Fruit fly (Drosophila melanogaster) whole organism, embryonic: Measurements from ENCODE around the gene Pfas.

ENCODE experiments used
- ATbp ChIP-seq: fragments of 200-800 bp; sonication (Bioruptor generic); optimal IDR thresholded peaks from 2 replicates; lab custom pipeline; 2017; ENCODE audit warnings: missing biosample characterization, mild to moderate bottlenecking, missing genetic modification characterization, missing genetic modification reagents
- CG10147 ChIP-seq: fragments of 200-800 bp; sonication (Bioruptor generic); optimal IDR thresholded peaks from 2 replicates; lab custom pipeline; 2019; ENCODE audit warnings: missing biosample characterization, mild to moderate bottlenecking, missing genetic modification characterization, moderate library complexity
- CG10267 ChIP-seq: fragments of 200-800 bp; sonication (Bioruptor generic); optimal IDR thresholded peaks from 2 replicates; lab custom pipeline; 2018; ENCODE audit warnings: missing biosample characterization, mild to moderate bottlenecking, missing genetic modification characterization, moderate library complexity
- CG11398 ChIP-seq: fragments of 200-800 bp; sonication (Bioruptor generic); optimal IDR thresholded peaks from 2 replicates; lab custom pipeline; 2016; ENCODE audit warnings: missing biosample characterization, missing genetic modification characterization
- CG12769 ChIP-seq: fragments of 200-800 bp; sonication (Bioruptor generic); optimal IDR thresholded peaks from 2 replicates; lab custom pipeline; 2019; ENCODE audit warnings: missing biosample characterization, mild to moderate bottlenecking, missing genetic modification characterization, moderate library complexity
- CG14050 ChIP-seq: fragments of 200-800 bp; sonication (Bioruptor generic); IDR thresholded peaks from 3 replicates; pipeline ENCODE4 v1.3.6; 2022; ENCODE audit warnings: missing biosample characterization, missing genetic modification characterization
- CG14441 ChIP-seq: fragments of 200-800 bp; sonication (Bioruptor generic); IDR thresholded peaks from 2 replicates; pipeline ENCODE4 v1.3.6; 2022; ENCODE audit warnings: missing biosample characterization, missing genetic modification characterization
- CG15011 ChIP-seq: fragments of 200-800 bp; sonication (Bioruptor generic); optimal IDR thresholded peaks from 3 replicates; lab custom pipeline; 2018; ENCODE audit warnings: missing biosample characterization, mild to moderate bottlenecking, missing genetic modification characterization
- CG1602 ChIP-seq: fragments of 200-800 bp; sonication (Bioruptor generic); optimal IDR thresholded peaks from 3 replicates; lab custom pipeline; 2016; ENCODE audit warnings: missing biosample characterization, missing genetic modification characterization
- CG17359 ChIP-seq: fragments of 200-800 bp; sonication (Bioruptor generic); optimal IDR thresholded peaks from 3 replicates; lab custom pipeline; 2018; ENCODE audit warnings: missing biosample characterization, mild to moderate bottlenecking, missing genetic modification characterization, moderate library complexity
- CG18262 ChIP-seq: fragments of 200-800 bp; optimal IDR thresholded peaks from 3 replicates; lab custom pipeline; 2019; ENCODE audit warnings: missing biosample characterization, mild to moderate bottlenecking, missing genetic modification characterization, moderate library complexity
- CG18476 ChIP-seq: fragments of 200-800 bp; sonication (Bioruptor generic); optimal IDR thresholded peaks from 2 replicates; lab custom pipeline; 2016; ENCODE audit warnings: missing biosample characterization, mild to moderate bottlenecking, missing genetic modification characterization
- CG2129 ChIP-seq: fragments of 200-800 bp; sonication (Bioruptor generic); IDR thresholded peaks from 2 replicates; pipeline ENCODE4 v1.3.6; 2022; ENCODE audit warnings: missing biosample characterization, missing genetic modification characterization; ENCODE audit not compliant: partially characterized antibody
- CG32532 ChIP-seq: fragments of 200-800 bp; sonication (Bioruptor generic); IDR thresholded peaks from 2 replicates; pipeline ENCODE4 v1.3.6; 2022; ENCODE audit warnings: missing biosample characterization, missing genetic modification characterization
- CG34422 ChIP-seq: fragments of 200-800 bp; sonication (Bioruptor generic); IDR thresholded peaks from 3 replicates; pipeline ENCODE4 v1.3.6; 2022; ENCODE audit warnings: missing biosample characterization, missing genetic modification characterization
- CG42726 ChIP-seq: fragments of 200-800 bp; sonication (Bioruptor generic); IDR thresholded peaks from 2 replicates; pipeline ENCODE4 v1.3.6; 2022; ENCODE audit warnings: missing biosample characterization, missing genetic modification characterization; ENCODE audit not compliant: partially characterized antibody
- CG4617 ChIP-seq: fragments of 200-800 bp; sonication (Bioruptor generic); optimal IDR thresholded peaks from 3 replicates; lab custom pipeline; 2016; ENCODE audit warnings: missing biosample characterization, missing genetic modification characterization, borderline replicate concordance
- CG4854 ChIP-seq: fragments of 200-800 bp; sonication (Bioruptor generic); optimal IDR thresholded peaks from 2 replicates; lab custom pipeline; 2016; ENCODE audit warnings: missing biosample characterization, missing genetic modification characterization, inconsistent platforms
- CG5245 ChIP-seq: fragments of 200-800 bp; sonication (Bioruptor generic); optimal IDR thresholded peaks from 3 replicates; lab custom pipeline; 2016; ENCODE audit warnings: missing biosample characterization, missing genetic modification characterization
- CG8290 ChIP-seq, 3 experiments: fragments of 200-800 bp; sonication (Bioruptor generic); optimal IDR thresholded peaks; 2 replicates each; lab custom pipeline; 2016 to 2019; ENCODE audit warnings: missing biosample characterization in 3 of 3, missing genetic modification characterization in 3 of 3, mild to moderate bottlenecking in 2 of 3, moderate library complexity in 1 of 3
- CTCF ChIP-seq: fragments of 200-800 bp; sonication (Bioruptor generic); optimal IDR thresholded peaks from 2 replicates; lab custom pipeline; 2017; ENCODE audit warnings: missing biosample characterization, mild to moderate bottlenecking, missing genetic modification characterization, moderate library complexity
- D19A ChIP-seq: fragments of 200-800 bp; optimal IDR thresholded peaks from 3 replicates; lab custom pipeline; 2019; ENCODE audit warnings: missing biosample characterization, mild to moderate bottlenecking, missing genetic modification characterization, moderate library complexity
- Deaf1 ChIP-seq: fragments of 200-800 bp; optimal IDR thresholded peaks from 3 replicates; lab custom pipeline; 2019; ENCODE audit warnings: missing biosample characterization, mild to moderate bottlenecking, missing genetic modification characterization, moderate library complexity
- Drgx ChIP-seq: fragments of 200-800 bp; sonication (Bioruptor generic); IDR thresholded peaks from 2 replicates; pipeline ENCODE4 v1.3.6; 2022; ENCODE audit warnings: missing biosample characterization, missing genetic modification characterization
- HLH4C ChIP-seq: fragments of 200-800 bp; sonication (Bioruptor generic); IDR thresholded peaks from 3 replicates; pipeline ENCODE4 v1.3.6; 2022; ENCODE audit warnings: missing biosample characterization, missing genetic modification characterization; ENCODE audit not compliant: partially characterized antibody
- Kr ChIP-seq: fragments of 200-800 bp; sonication (Bioruptor generic); optimal IDR thresholded peaks from 2 replicates; lab custom pipeline; 2017; ENCODE audit warnings: missing biosample characterization, mild to moderate bottlenecking, missing genetic modification characterization
- Meics ChIP-seq: fragments of 200-800 bp; sonication (Bioruptor generic); optimal IDR thresholded peaks from 2 replicates; lab custom pipeline; 2017; ENCODE audit warnings: missing biosample characterization, mild to moderate bottlenecking, missing genetic modification characterization
- NC2α ChIP-seq: fragments of 200-800 bp; sonication (Bioruptor generic); optimal IDR thresholded peaks from 2 replicates; lab custom pipeline; 2016; ENCODE audit warnings: missing biosample characterization, missing genetic modification characterization
- Nf-YB ChIP-seq: fragments of 200-800 bp; sonication (Bioruptor generic); optimal IDR thresholded peaks from 3 replicates; lab custom pipeline; 2019; ENCODE audit warnings: missing biosample characterization, mild to moderate bottlenecking, missing genetic modification characterization, moderate library complexity
- Nf-YC ChIP-seq: fragments of 200-800 bp; optimal IDR thresholded peaks from 3 replicates; lab custom pipeline; 2019; ENCODE audit warnings: missing biosample characterization, mild to moderate bottlenecking, missing genetic modification characterization, moderate library complexity
- Six4 ChIP-seq: fragments of 200-800 bp; sonication (Bioruptor generic); optimal IDR thresholded peaks from 2 replicates; lab custom pipeline; 2016; ENCODE audit warnings: missing biosample characterization, missing genetic modification characterization
- Ssrp ChIP-seq: fragments of 200-800 bp; sonication (Bioruptor generic); optimal IDR thresholded peaks from 2 replicates; lab custom pipeline; 2018; ENCODE audit warnings: missing biosample characterization, mild to moderate bottlenecking, missing genetic modification characterization, moderate library complexity
- Trl ChIP-seq, 3 experiments: fragments of >200 bp in 2 of 3; fragments of 200-800 bp in 1 of 3; sonication (Bioruptor generic) in 1 of 3; optimal IDR thresholded peaks; 2 replicates in 1 of 3; 3 replicates in 2 of 3; lab custom pipeline; 2016 to 2017; ENCODE audit warnings: missing biosample characterization in 1 of 3, missing genetic modification characterization in 1 of 3
- Xrp1 ChIP-seq: fragments of 200-800 bp; sonication (Bioruptor generic); IDR thresholded peaks from 2 replicates; pipeline ENCODE4 v1.3.6; 2022; ENCODE audit warnings: missing biosample characterization, missing genetic modification characterization
- bbx ChIP-seq: fragments of 200-800 bp; sonication (Bioruptor generic); IDR thresholded peaks from 2 replicates; pipeline ENCODE4 v1.3.6; 2022; ENCODE audit warnings: missing biosample characterization, missing genetic modification characterization; ENCODE audit not compliant: partially characterized antibody
- bowl ChIP-seq: fragments of 200-800 bp; sonication (Bioruptor generic); IDR thresholded peaks from 2 replicates; pipeline ENCODE4 v1.3.6; 2022; ENCODE audit warnings: missing biosample characterization, missing genetic modification characterization
- btn ChIP-seq: fragments of 200-800 bp; sonication (Bioruptor generic); optimal IDR thresholded peaks from 2 replicates; lab custom pipeline; 2016; ENCODE audit warnings: missing biosample characterization, missing genetic modification characterization
- cad ChIP-seq: fragments of >200 bp; optimal IDR thresholded peaks from 2 replicates; lab custom pipeline; 2017; ENCODE audit warnings: missing biosample characterization, missing genetic modification characterization
- crol ChIP-seq: fragments of 200-800 bp; sonication (Bioruptor generic); IDR thresholded peaks from 2 replicates; pipeline ENCODE4 v1.3.6; 2022; ENCODE audit warnings: missing biosample characterization, missing genetic modification characterization
- cwo ChIP-seq: fragments of 200-800 bp; sonication (Bioruptor generic); optimal IDR thresholded peaks from 3 replicates; lab custom pipeline; 2017; ENCODE audit warnings: missing biosample characterization, missing genetic modification characterization, mild to moderate bottlenecking, moderate library complexity, missing genetic modification reagents
- danr ChIP-seq: fragments of 200-800 bp; sonication (Bioruptor generic); IDR thresholded peaks from 2 replicates; pipeline ENCODE4 v1.3.6; 2022; ENCODE audit warnings: missing biosample characterization, missing genetic modification characterization
- fd64A ChIP-seq: fragments of 200-800 bp; sonication (Bioruptor generic); optimal IDR thresholded peaks from 3 replicates; lab custom pipeline; 2018; ENCODE audit warnings: missing biosample characterization, mild to moderate bottlenecking, missing genetic modification characterization
- gro ChIP-seq: fragments of 200-800 bp; sonication (Bioruptor generic); optimal IDR thresholded peaks from 2 replicates; lab custom pipeline; 2016; ENCODE audit warnings: missing biosample characterization, missing genetic modification characterization
- hb ChIP-seq: fragments of 200-800 bp; sonication (Bioruptor generic); IDR thresholded peaks from 3 replicates; pipeline ENCODE4 v1.3.6; 2022; ENCODE audit warnings: missing biosample characterization, missing genetic modification characterization; ENCODE audit not compliant: partially characterized antibody
- mirr ChIP-seq: fragments of 200-800 bp; sonication (Bioruptor generic); optimal IDR thresholded peaks from 3 replicates; lab custom pipeline; 2018; ENCODE audit warnings: missing biosample characterization, mild to moderate bottlenecking, missing genetic modification characterization
- nmo ChIP-seq: fragments of 200-800 bp; sonication (Bioruptor generic); optimal IDR thresholded peaks from 2 replicates; lab custom pipeline; 2018; ENCODE audit warnings: missing biosample characterization, mild to moderate bottlenecking, missing genetic modification characterization, moderate library complexity
- phol ChIP-seq: fragments of 200-800 bp; sonication (Bioruptor generic); optimal IDR thresholded peaks from 3 replicates; lab custom pipeline; 2018; ENCODE audit warnings: missing biosample characterization, mild to moderate bottlenecking, missing genetic modification characterization, moderate library complexity
- pros ChIP-seq: fragments of 200-800 bp; sonication (Bioruptor generic); optimal IDR thresholded peaks from 3 replicates; lab custom pipeline; 2019; ENCODE audit warnings: missing biosample characterization, mild to moderate bottlenecking, missing genetic modification characterization, moderate library complexity

Gene Pfas

dm6 chr2L:6062382-6063082 lies 16.7 kb upstream of the Pfas start, which contains the start of the genes ND-51 and CG13994 (continued):
- TF ChIP-seq Kr (GFP tag; lab: Kevin White, UChicago) (no peak), CG42726 (GFP tag; lab: Robert Waterston, UW) (no peak), nmo (peak; percentile 89), CG11398 (peak; percentile 75), phol (tag; lab: Kevin White, UChicago) (peak; percentile 95), Nf-YC (tag; lab: Kevin White, UChicago) (peak; percentile 77), fd64A (no peak), HLH4C (GFP tag; lab: Robert Waterston, UW) (no peak), D19A (peak; percentile 94), CG34422 (peak; percentile 86), CG18476 (GFP tag; lab: Kevin White, UChicago) (peak; percentile 71), CG18262 (tag; lab: Kevin White, UChicago) (peak; percentile 76), pros (GFP tag; lab: Kevin White, UChicago) (no peak), gro (GFP tag; lab: Kevin White, UChicago) (peak; percentile 87), cad (GFP tag; lab: Kevin White, UChicago) (no peak), Trl (optimal IDR thresholded peaks at IDR 0.05; lab: Kevin White, UChicago) (no peak), Trl (GFP tag; optimal IDR thresholded peaks at IDR 0.05; lab: Kevin White, UChicago) (peak; percentile 89), CG1602 (peak; percentile 75), CG2129 (GFP tag; lab: Robert Waterston, UW) (0 out of 2 replicates have a peak, but pooled peaks have one; percentile 11), mirr (GFP tag; lab: Kevin White, UChicago) (peak; percentile 71), Drgx (GFP tag; lab: Robert Waterston, UW) (peak; percentile 77), CG8290 (GFP tag; optimal IDR thresholded peaks at IDR 0.05; lab: Kevin White, UChicago) (peak; percentile 72), CG8290 (tag; optimal IDR thresholded peaks at IDR 0.05; lab: Kevin White, UChicago) (peak; percentile 57 to 83), Nf-YB (peak; percentile 53), hb (GFP tag; lab: Robert Waterston, UW) (no peak), crol (GFP tag; lab: Robert Waterston, UW) (no peak), CG15011 (GFP tag; lab: Kevin White, UChicago) (no peak), CG10267 (tag; lab: Kevin White, UChicago) (peak; percentile 79), CG4854 (GFP tag; lab: Kevin White, UChicago) (peak; percentile 83), CG10147 (peak; percentile 77), bowl (GFP tag; lab: Robert Waterston, UW) (peak; percentile 63; the same call in 1 of the 2 replicates), CG4617 (GFP tag; lab: Kevin White, UChicago) (peak; percentile 73), bbx (0 out of 2 replicates have a peak, but pooled peaks have one; percentile 9), NC2α (GFP tag; lab: Kevin White, UChicago) (peak; percentile 55), CG17359 (peak; percentile 82), CTCF (no peak), ATbp (GFP tag; lab: Kevin White, UChicago) (no peak), Xrp1 (GFP tag; lab: Robert Waterston, UW) (peak; percentile 85), btn (GFP tag; lab: Kevin White, UChicago) (peak; percentile 58), CG14050 (peak; percentile 64), danr (GFP tag; lab: Robert Waterston, UW) (no peak), CG5245 (peak; percentile 85), Meics (GFP tag; lab: Kevin White, UChicago) (peak; percentile 79), Deaf1 (tag; lab: Kevin White, UChicago) (no peak), CG12769 (tag; lab: Kevin White, UChicago) (no peak), cwo (GFP tag; lab: Kevin White, UChicago) (peak; percentile 70), Six4 (peak; percentile 78), CG14441 (GFP tag; lab: Robert Waterston, UW) (peak; percentile 83), Ssrp (tag; lab: Kevin White, UChicago) (peak; percentile 82), CG32532 (GFP tag; lab: Robert Waterston, UW) (peak; percentile 87)
